Worm (Caenorhabditis elegans) whole organism, L3 larva: ENCODE data around the gene Y97E10AR.3.
A peak's percentile ranks its signal among the peaks of the same experiment; 100 is the strongest.

ENCODE experiments used
- R02D3.7 ChIP-seq: fragments of 150-350 bp; optimal IDR thresholded peaks from 2 replicates; lab custom pipeline; 2014; ENCODE audit warnings: missing biosample characterization, missing genetic modification characterization
- ZK546.5 ChIP-seq: sonication (generic microtip); optimal IDR thresholded peaks from 2 replicates; lab custom pipeline; 2017; ENCODE audit warnings: missing biosample characterization, missing genetic modification characterization
- aly-2 ChIP-seq: fragments of 150-350 bp; optimal IDR thresholded peaks from 2 replicates; lab custom pipeline; 2014; ENCODE audit warnings: missing biosample characterization, missing genetic modification characterization
- ama-1 ChIP-seq: fragments of 150-350 bp; optimal IDR thresholded peaks from 2 replicates; lab custom pipeline; 2018
- ceh-16 ChIP-seq: sonication (generic microtip); optimal IDR thresholded peaks from 2 replicates; lab custom pipeline; 2017; ENCODE audit warnings: missing biosample characterization, missing genetic modification characterization
- ceh-82 ChIP-seq: fragments of 150-350 bp; optimal IDR thresholded peaks from 2 replicates; lab custom pipeline; 2014; ENCODE audit warnings: missing biosample characterization, missing genetic modification characterization
- ceh-9 ChIP-seq: sonication (generic microtip); optimal IDR thresholded peaks from 2 replicates; lab custom pipeline; 2018; ENCODE audit warnings: missing biosample characterization, missing genetic modification characterization
- daf-12 ChIP-seq: fragments of 150-350 bp; optimal IDR thresholded peaks from 2 replicates; lab custom pipeline; 2014; ENCODE audit warnings: missing biosample characterization, missing genetic modification reagents, missing genetic modification characterization
- egl-27 ChIP-seq: sonication (generic microtip); optimal IDR thresholded peaks from 4 replicates; lab custom pipeline; 2017; ENCODE audit warnings: missing biosample characterization, missing genetic modification reagents, missing genetic modification characterization
- egl-5 ChIP-seq: fragments of 150-350 bp; optimal IDR thresholded peaks from 2 replicates; lab custom pipeline; 2017; ENCODE audit warnings: missing biosample characterization, missing genetic modification reagents, missing genetic modification characterization, inconsistent platforms
- elt-1 ChIP-seq: fragments of 150-350 bp; optimal IDR thresholded peaks from 2 replicates; lab custom pipeline; 2014; ENCODE audit warnings: missing biosample characterization, missing genetic modification characterization
- elt-3 ChIP-seq, 3 experiments: fragments of 150-350 bp in 1 of 3; sonication (generic microtip) in 2 of 3; optimal IDR thresholded peaks; 2 replicates in 2 of 3; 4 replicates in 1 of 3; lab custom pipeline; 2014 to 2017; ENCODE audit warnings: missing biosample characterization in 3 of 3, missing genetic modification characterization in 3 of 3
- eor-1 ChIP-seq, 2 experiments: fragments of 150-350 bp; optimal IDR thresholded peaks; 2 replicates each; lab custom pipeline; 2014 to 2018; ENCODE audit warnings: missing biosample characterization in 2 of 2, missing genetic modification characterization in 2 of 2
- fkh-10 ChIP-seq: sonication (generic microtip); optimal IDR thresholded peaks from 2 replicates; lab custom pipeline; 2017; ENCODE audit warnings: missing biosample characterization, missing genetic modification reagents, missing genetic modification characterization
- fos-1 ChIP-seq: fragments of 150-350 bp; optimal IDR thresholded peaks from 2 replicates; lab custom pipeline; 2014; ENCODE audit warnings: missing biosample characterization, missing genetic modification characterization
- jun-1 ChIP-seq: fragments of 150-350 bp; optimal IDR thresholded peaks from 2 replicates; lab custom pipeline; 2014; ENCODE audit warnings: missing biosample characterization, missing genetic modification reagents, missing genetic modification characterization
- lin-39 ChIP-seq: fragments of 150-350 bp; optimal IDR thresholded peaks from 2 replicates; lab custom pipeline; 2018; ENCODE audit warnings: missing biosample characterization, missing genetic modification reagents, missing genetic modification characterization
- nfya-1 ChIP-seq: sonication (generic microtip); optimal IDR thresholded peaks from 2 replicates; lab custom pipeline; 2017; ENCODE audit warnings: missing genetic modification characterization, mild to moderate bottlenecking, missing compliant biosample characterization, antibody characterized with exemption, moderate library complexity; ENCODE audit not compliant: insufficient read depth
- nhr-12 ChIP-seq: fragments of 150-350 bp; optimal IDR thresholded peaks from 2 replicates; lab custom pipeline; 2014; ENCODE audit warnings: missing biosample characterization, missing genetic modification characterization
- nhr-23 ChIP-seq: fragments of 150-350 bp; optimal IDR thresholded peaks from 2 replicates; lab custom pipeline; 2014; ENCODE audit warnings: missing biosample characterization, missing genetic modification reagents, missing genetic modification characterization
- nhr-25 ChIP-seq: sonication (generic microtip); optimal IDR thresholded peaks from 2 replicates; lab custom pipeline; 2017; ENCODE audit warnings: missing biosample characterization, missing genetic modification characterization
- nhr-43 ChIP-seq: sonication (generic microtip); optimal IDR thresholded peaks from 2 replicates; lab custom pipeline; 2016; ENCODE audit warnings: mild to moderate bottlenecking, missing genetic modification characterization, missing compliant biosample characterization; ENCODE audit not compliant: poor library complexity, severe bottlenecking
- nhr-67 ChIP-seq: fragments of 150-350 bp; optimal IDR thresholded peaks from 2 replicates; lab custom pipeline; 2014; ENCODE audit warnings: missing biosample characterization, missing genetic modification characterization
- nhr-76 ChIP-seq: fragments of 150-350 bp; sonication (generic microtip); optimal IDR thresholded peaks from 5 replicates; lab custom pipeline; 2014; ENCODE audit warnings: missing biosample characterization, missing genetic modification characterization
- pha-4 ChIP-seq: fragments of 150-350 bp; optimal IDR thresholded peaks from 2 replicates; lab custom pipeline; 2014; ENCODE audit warnings: missing biosample characterization, missing genetic modification reagents, missing genetic modification characterization
- pqm-1 ChIP-seq: fragments of 150-350 bp; optimal IDR thresholded peaks from 2 replicates; lab custom pipeline; 2017; ENCODE audit warnings: missing biosample characterization, missing genetic modification characterization, inconsistent platforms
- sea-2 ChIP-seq: fragments of 150-350 bp; sonication (generic microtip); optimal IDR thresholded peaks from 4 replicates; lab custom pipeline; 2014; ENCODE audit warnings: missing biosample characterization, missing genetic modification reagents, missing genetic modification characterization
- skn-1 ChIP-seq: fragments of 150-350 bp; optimal IDR thresholded peaks from 2 replicates; lab custom pipeline; 2014; ENCODE audit warnings: missing biosample characterization, missing genetic modification characterization
- snpc-4 ChIP-seq: fragments of 150-350 bp; optimal IDR thresholded peaks from 2 replicates; lab custom pipeline; 2014; ENCODE audit warnings: missing biosample characterization, missing genetic modification characterization
- unc-39 ChIP-seq: sonication (generic microtip); optimal IDR thresholded peaks from 4 replicates; lab custom pipeline; 2017; ENCODE audit warnings: missing biosample characterization, missing genetic modification characterization
- unc-62 ChIP-seq: fragments of 150-350 bp; sonication (generic microtip); optimal IDR thresholded peaks from 4 replicates; lab custom pipeline; 2014; ENCODE audit warnings: missing biosample characterization, missing genetic modification reagents, missing genetic modification characterization
- ztf-11 ChIP-seq: fragments of 150-350 bp; optimal IDR thresholded peaks from 2 replicates; lab custom pipeline; 2014; ENCODE audit warnings: missing biosample characterization, missing genetic modification characterization
- ztf-4 ChIP-seq: fragments of 150-350 bp; optimal IDR thresholded peaks from 2 replicates; lab custom pipeline; 2014; ENCODE audit warnings: missing biosample characterization, missing genetic modification characterization

The Y97E10AR.3 gene

DNA sequence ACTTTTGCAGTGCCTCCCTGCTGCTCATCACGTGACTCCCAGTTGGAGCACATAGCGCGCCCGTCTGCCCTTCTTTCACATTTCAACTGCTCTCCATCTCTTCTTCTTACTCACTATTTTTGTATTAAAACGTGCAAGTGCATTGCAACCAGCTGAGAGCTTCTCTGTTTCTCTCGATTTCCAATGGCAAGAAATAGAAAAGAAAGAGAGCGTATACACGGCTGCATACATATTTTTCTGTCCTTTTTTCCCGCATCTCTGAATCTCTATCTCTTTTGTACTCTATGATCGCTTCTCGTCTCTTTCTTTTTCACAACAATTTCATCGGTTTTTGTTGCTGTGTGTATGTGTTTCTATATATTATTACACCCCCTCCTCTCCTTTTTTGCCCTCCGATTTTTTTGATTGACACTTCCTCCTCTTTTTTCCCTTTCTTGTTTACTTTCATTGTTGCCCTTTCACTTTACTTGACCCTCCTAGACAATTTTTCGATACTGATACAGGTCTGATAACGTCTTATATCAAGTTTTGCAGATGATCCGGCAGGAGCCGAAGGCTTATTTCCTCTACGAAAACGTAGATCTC, 6.3 kb downstream of the Y97E10AR.3 start, which contains the start of gene Y97E10AR.1 (continued):
- TF ChIP-seq nhr-12: no peak

DNA sequence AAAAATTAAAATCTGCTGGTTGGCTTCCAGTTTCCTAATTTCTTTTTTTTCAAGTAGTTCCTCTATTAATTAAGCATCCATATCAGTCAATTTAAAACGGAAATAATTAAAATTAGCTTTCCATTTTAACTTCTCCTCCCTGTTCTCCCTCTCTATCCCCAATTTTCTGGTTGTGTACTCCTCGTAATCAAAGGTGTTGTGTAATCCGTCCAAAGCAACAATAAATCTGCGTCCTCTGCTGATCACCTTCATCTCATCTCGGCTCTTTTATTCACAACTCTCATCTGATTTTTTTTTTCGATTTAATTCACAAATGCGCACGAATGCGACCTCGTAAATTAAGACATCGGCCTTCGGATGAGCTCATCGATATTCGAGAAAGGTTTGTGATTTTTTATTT, 11.4 kb downstream of the Y97E10AR.3 start, which contains the start of gene Y97E10AR.2:
Gene Y97E10AR.2 (plus strand): TSS at position 301 of the 400 bp plus-strand sequence.
- TF ChIP-seq nhr-23 (tag; lab: Kevin White, UChicago) (no peak), egl-27 (tag; lab: Kevin White, UChicago) (no peak), ztf-11 (tag; lab: Kevin White, UChicago) (no peak), daf-12 (tag; lab: Kevin White, UChicago) (no peak), unc-62 (GFP tag; lab: Kevin White, UChicago) (no peak), ZK546.5 (tag; lab: Kevin White, UChicago) (no peak), ceh-16 (tag; lab: Kevin White, UChicago) (no peak), skn-1 (tag; lab: Kevin White, UChicago) (no peak), ceh-82 (tag; lab: Kevin White, UChicago) (no peak), jun-1 (tag; lab: Kevin White, UChicago) (no peak), egl-5 (tag; lab: Kevin White, UChicago) (no peak), ztf-4 (tag; lab: Kevin White, UChicago) (no peak), pha-4 (tag; lab: Kevin White, UChicago) (no peak), lin-39 (tag; lab: Kevin White, UChicago) (no peak), ama-1 (lab: Kevin White, UChicago) (no peak)

DNA sequence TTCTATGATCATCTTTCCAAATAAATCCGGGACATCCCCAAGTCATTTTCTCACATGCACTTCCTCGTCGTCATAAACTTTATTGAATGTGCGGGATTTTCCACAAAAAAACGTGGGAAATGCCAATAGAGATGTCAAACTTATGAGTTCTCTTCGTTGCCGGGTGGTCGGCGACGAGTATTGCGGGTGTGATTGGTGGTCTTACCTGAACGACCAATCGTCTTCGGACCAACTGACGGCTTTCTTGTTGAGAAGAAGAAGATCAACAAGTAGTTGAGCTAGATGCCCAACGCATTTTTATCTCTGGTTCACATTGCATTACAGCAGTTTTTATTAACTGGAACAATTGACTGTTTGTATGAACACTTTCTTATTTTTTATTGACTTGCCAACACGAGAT, 12.1 kb downstream of the Y97E10AR.3 start:
- TF ChIP-seq ceh-82 (tag; lab: Kevin White, UChicago) (no peak), fkh-10 (no peak), nfya-1 (peak; percentile 62), aly-2 (tag; lab: Kevin White, UChicago) (no peak), nhr-67 (tag; lab: Kevin White, UChicago) (no peak)

DNA sequence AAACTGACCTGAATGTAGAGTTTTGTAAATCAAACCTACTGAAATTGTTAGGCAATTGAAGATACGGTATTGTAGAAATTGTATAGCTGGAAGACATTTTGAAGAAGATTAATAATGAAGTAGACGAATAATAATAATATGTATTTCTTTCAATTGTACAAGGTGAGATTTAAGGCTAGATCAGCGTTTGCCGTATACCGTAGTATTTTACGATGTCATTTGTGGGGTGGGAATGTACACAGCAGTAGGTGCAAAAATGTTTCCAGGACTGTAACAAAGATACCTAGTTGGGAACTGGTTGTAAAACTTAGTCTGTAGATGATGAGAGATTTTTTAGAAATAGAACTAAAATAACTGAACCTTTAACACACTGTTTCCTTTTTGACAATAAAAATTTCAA, 12.7 kb downstream of the Y97E10AR.3 start, which contains the start of gene ceh-76:
Gene ceh-76 (minus strand): TSS at position 101 of the 400 bp plus-strand sequence.
- TF ChIP-seq skn-1 (tag; lab: Kevin White, UChicago) (no peak), ztf-11 (tag; lab: Kevin White, UChicago) (no peak), ceh-16 (tag; lab: Kevin White, UChicago) (no peak), nhr-23 (tag; lab: Kevin White, UChicago) (no peak), R02D3.7 (tag; lab: Kevin White, UChicago) (no peak), lin-39 (tag; lab: Kevin White, UChicago) (no peak), nhr-12 (no peak), ZK546.5 (tag; lab: Kevin White, UChicago) (no peak), pqm-1 (tag; lab: Kevin White, UChicago) (no peak), sea-2 (GFP tag; lab: Kevin White, UChicago) (no peak), aly-2 (tag; lab: Kevin White, UChicago) (no peak), nhr-25 (no peak), fos-1 (tag; lab: Kevin White, UChicago) (no peak)

DNA sequence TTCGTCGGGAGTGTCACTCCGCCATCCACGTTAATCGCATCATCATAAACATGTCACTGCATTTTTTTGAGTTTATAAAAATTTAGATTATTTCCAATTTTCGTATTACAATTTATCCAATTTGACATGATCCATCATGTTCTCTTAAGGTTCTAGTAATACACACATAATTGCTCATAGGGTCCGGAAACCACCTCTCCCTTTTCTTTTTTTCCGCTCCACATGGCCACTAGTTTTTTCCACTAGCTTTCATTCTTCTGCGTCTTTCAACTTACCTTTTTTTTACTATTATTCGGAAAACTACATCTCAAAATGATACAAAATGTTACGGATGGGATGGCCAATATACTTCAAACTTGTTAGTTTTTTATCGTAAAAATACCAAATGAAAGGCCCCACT, 21.4 kb downstream of the Y97E10AR.3 start, which contains the start of gene Y97E10AL.1:
Gene Y97E10AL.1 (plus strand): TSS at position 301 of the 400 bp plus-strand sequence.
- TF ChIP-seq egl-27 (tag; lab: Kevin White, UChicago): no peak
- TF ChIP-seq unc-62 (GFP tag; lab: Kevin White, UChicago): no peak
- no peak for TF ChIP-seq nhr-76
- no peak for TF ChIP-seq eor-1 (tag; optimal IDR thresholded peaks at IDR 0.05; lab: Kevin White, UChicago)
- no peak for TF ChIP-seq ceh-9 (tag; lab: Kevin White, UChicago)
- no peak for TF ChIP-seq nhr-12
- TF ChIP-seq elt-3 (tag; optimal IDR thresholded peaks at IDR 0.05; lab: Kevin White, UChicago): no peak
- no peak for TF ChIP-seq nfya-1
- TF ChIP-seq egl-5 (tag; lab: Kevin White, UChicago): no peak
- TF ChIP-seq ztf-11 (tag; lab: Kevin White, UChicago): no peak
- TF ChIP-seq elt-1 (tag; lab: Kevin White, UChicago): no peak
- no peak for TF ChIP-seq snpc-4 (tag; lab: Kevin White, UChicago)
- no peak for TF ChIP-seq nhr-43 (tag; lab: Kevin White, UChicago)
- TF ChIP-seq unc-39 (tag; lab: Kevin White, UChicago): no peak
- TF ChIP-seq pqm-1 (tag; lab: Kevin White, UChicago): no peak
- TF ChIP-seq ZK546.5 (tag; lab: Kevin White, UChicago): no peak
- no peak for TF ChIP-seq daf-12 (tag; lab: Kevin White, UChicago)
